Worm (Caenorhabditis elegans) whole organism, early embryonic: ENCODE measurements around the gene his-69.

Experiments
- B0310.2 ChIP-seq: sonication (generic microtip); optimal IDR thresholded peaks from 2 replicates; lab custom pipeline; 2016; ENCODE audit warnings: mild to moderate bottlenecking, missing genetic modification characterization, missing compliant biosample characterization
- aly-1 ChIP-seq: sonication (generic microtip); optimal IDR thresholded peaks from 2 replicates; lab custom pipeline; 2016; ENCODE audit warnings: missing genetic modification characterization, missing compliant biosample characterization
- ama-1 ChIP-seq: fragments of 150-350 bp; optimal IDR thresholded peaks from 2 replicates; lab custom pipeline; 2014
- ceh-13 ChIP-seq: fragments of 200-800 bp; sonication (Bioruptor generic); optimal IDR thresholded peaks from 2 replicates; lab custom pipeline; 2018; ENCODE audit warnings: mild to moderate bottlenecking, missing genetic modification characterization, missing compliant biosample characterization
- ceh-36 ChIP-seq: sonication (generic microtip); optimal IDR thresholded peaks from 2 replicates; lab custom pipeline; 2016; ENCODE audit warnings: missing genetic modification characterization, inconsistent platforms, missing compliant biosample characterization
- ets-7 ChIP-seq: sonication (generic microtip); optimal IDR thresholded peaks from 2 replicates; lab custom pipeline; 2016; ENCODE audit warnings: missing genotype, missing genetic modification characterization, missing compliant biosample characterization
- flt-1 ChIP-seq: fragments of 200-800 bp; sonication (Bioruptor generic); IDR thresholded peaks from 2 replicates; pipeline ENCODE4 v1.3.6; 2022; ENCODE audit warnings: missing genetic modification characterization, missing compliant biosample characterization
- hmbx-1 ChIP-seq: sonication (generic microtip); optimal IDR thresholded peaks from 2 replicates; lab custom pipeline; 2016; ENCODE audit warnings: mild to moderate bottlenecking, missing genetic modification characterization, missing compliant biosample characterization
- hmg-4 ChIP-seq: fragments of 200-800 bp; sonication (Bioruptor generic); optimal IDR thresholded peaks from 2 replicates; lab custom pipeline; 2018; ENCODE audit warnings: mild to moderate bottlenecking, missing genetic modification characterization, missing compliant biosample characterization
- hnd-1 ChIP-seq: sonication (generic microtip); optimal IDR thresholded peaks from 2 replicates; lab custom pipeline; 2016; ENCODE audit warnings: missing genetic modification characterization, missing compliant biosample characterization
- scrt-1 ChIP-seq: fragments of 200-800 bp; sonication (Bioruptor generic); IDR thresholded peaks from 2 replicates; pipeline ENCODE4 v1.3.6; 2022; ENCODE audit warnings: missing genetic modification characterization, missing compliant biosample characterization
- tbx-11 ChIP-seq: fragments of 200-800 bp; sonication (Bioruptor generic); IDR thresholded peaks from 2 replicates; pipeline ENCODE4 v1.3.6; 2022; ENCODE audit warnings: missing genetic modification characterization, missing compliant biosample characterization
- tbx-37 ChIP-seq: fragments of 200-800 bp; sonication (Bioruptor generic); conservative IDR thresholded peaks from 2 replicates; pipeline ENCODE4 v1.3.6; 2022; ENCODE audit warnings: missing genetic modification reagents, missing genetic modification characterization, missing compliant biosample characterization
- tra-4 ChIP-seq: sonication (generic microtip); optimal IDR thresholded peaks from 2 replicates; lab custom pipeline; 2017; ENCODE audit warnings: missing genetic modification characterization, missing compliant biosample characterization

ce11 chrIII:4068120-4068519 lies 9.6 kb upstream of the his-69 start:
- TF ChIP-seq hnd-1 (tag; lab: Kevin White, UChicago) (no peak), ama-1 (lab: Kevin White, UChicago) (no peak), ceh-13 (GFP tag; lab: Kevin White, UChicago) (no peak), ceh-36 (tag; lab: Kevin White, UChicago) (no peak), tra-4 (tag; lab: Kevin White, UChicago) (no peak), flt-1 (GFP tag; lab: Robert Waterston, UW) (no peak), ets-7 (tag; lab: Kevin White, UChicago) (no peak), B0310.2 (tag; lab: Kevin White, UChicago) (no peak), aly-1 (no peak), scrt-1 (GFP tag; lab: Robert Waterston, UW) (no peak), tbx-11 (GFP tag; lab: Robert Waterston, UW) (no peak), hmg-4 (GFP tag; lab: Kevin White, UChicago) (no peak), hmbx-1 (tag; lab: Kevin White, UChicago) (no peak), tbx-37 (no peak)
